Worm (Caenorhabditis elegans) whole organism, young adult: ENCODE results near the gene Y47D3A.1.

ENCODE experiments used
- B0035.1 ChIP-seq: sonication (generic microtip); optimal IDR thresholded peaks from 2 replicates; lab custom pipeline; 2016; ENCODE audit warnings: missing genetic modification characterization, mild to moderate bottlenecking, missing compliant biosample characterization, missing genotype, missing genetic modification reagents
- C06A6.2 ChIP-seq: fragments of 200-800 bp; sonication (Bioruptor generic); conservative IDR thresholded peaks from 2 replicates; pipeline ENCODE4 v1.3.6; 2022; ENCODE audit warnings: missing genetic modification characterization, missing compliant biosample characterization
- C17E4.6 ChIP-seq: fragments of 200-800 bp; sonication (Bioruptor generic); IDR thresholded peaks from 2 replicates; pipeline ENCODE4 v1.3.6; 2022; ENCODE audit warnings: missing genetic modification reagents, missing genetic modification characterization, missing compliant biosample characterization
- D2030.7 ChIP-seq: fragments of 200-800 bp; sonication (Bioruptor generic); IDR thresholded peaks from 2 replicates; pipeline ENCODE4 v1.3.6; 2022; ENCODE audit warnings: missing genetic modification reagents, missing genetic modification characterization, missing compliant biosample characterization
- F10E7.11 ChIP-seq: sonication (generic microtip); optimal IDR thresholded peaks from 2 replicates; lab custom pipeline; 2017; ENCODE audit warnings: mild to moderate bottlenecking, missing genetic modification characterization, moderate library complexity, missing compliant biosample characterization
- F37B4.10 ChIP-seq: fragments of 200-800 bp; sonication (Bioruptor generic); IDR thresholded peaks from 2 replicates; pipeline ENCODE4 v1.3.6; 2022; ENCODE audit warnings: missing genetic modification characterization, missing compliant biosample characterization
- F57A8.1 ChIP-seq: fragments of 200-800 bp; sonication (Bioruptor generic); optimal IDR thresholded peaks from 2 replicates; lab custom pipeline; 2018; ENCODE audit warnings: mild to moderate bottlenecking, missing genetic modification characterization, moderate library complexity, missing compliant biosample characterization
- T07F8.4 ChIP-seq: sonication (generic microtip); optimal IDR thresholded peaks from 2 replicates; lab custom pipeline; 2016; ENCODE audit warnings: mild to moderate bottlenecking, missing genetic modification characterization, moderate library complexity, missing compliant biosample characterization
- T26A5.8 ChIP-seq: sonication (generic microtip); optimal IDR thresholded peaks from 2 replicates; lab custom pipeline; 2016; ENCODE audit warnings: missing genetic modification characterization, missing compliant biosample characterization
- Y67H2A.10 ChIP-seq: fragments of 200-800 bp; sonication (Bioruptor generic); conservative IDR thresholded peaks from 2 replicates; pipeline ENCODE4 v1.3.6; 2022; ENCODE audit warnings: missing genetic modification reagents, missing genetic modification characterization, missing compliant biosample characterization
- Y95B8A.8 ChIP-seq: fragments of 200-800 bp; sonication (Bioruptor generic); IDR thresholded peaks from 2 replicates; pipeline ENCODE4 v1.3.6; 2022; ENCODE audit warnings: missing genetic modification reagents, missing genetic modification characterization, missing compliant biosample characterization
- ZK185.1 ChIP-seq: sonication (generic microtip); optimal IDR thresholded peaks from 2 replicates; lab custom pipeline; 2016; ENCODE audit warnings: mild to moderate bottlenecking, missing genetic modification characterization, missing compliant biosample characterization; ENCODE audit not compliant: poor library complexity, severe bottlenecking
- atf-7 ChIP-seq: sonication (generic microtip); optimal IDR thresholded peaks from 2 replicates; lab custom pipeline; 2017; ENCODE audit warnings: mild to moderate bottlenecking, missing genetic modification characterization, missing compliant biosample characterization
- attf-5 ChIP-seq: fragments of 200-800 bp; sonication (Bioruptor generic); optimal IDR thresholded peaks from 2 replicates; lab custom pipeline; 2018; ENCODE audit warnings: mild to moderate bottlenecking, missing genetic modification characterization, missing compliant biosample characterization
- attf-6 ChIP-seq: fragments of 200-800 bp; sonication (Bioruptor generic); IDR thresholded peaks from 2 replicates; pipeline ENCODE4 v1.3.6; 2022; ENCODE audit warnings: missing genetic modification reagents, missing genetic modification characterization, missing compliant biosample characterization
- bed-1 ChIP-seq: fragments of 200-800 bp; sonication (Bioruptor generic); IDR thresholded peaks from 2 replicates; pipeline ENCODE4 v1.3.6; 2022; ENCODE audit warnings: missing genetic modification reagents, missing genetic modification characterization, missing compliant biosample characterization
- bed-2 ChIP-seq: fragments of 200-800 bp; sonication (Bioruptor generic); IDR thresholded peaks from 2 replicates; pipeline ENCODE4 v1.3.6; 2022; ENCODE audit warnings: missing genetic modification reagents, missing genetic modification characterization, missing compliant biosample characterization
- ceh-58 ChIP-seq: fragments of 200-800 bp; sonication (Bioruptor generic); IDR thresholded peaks from 2 replicates; pipeline ENCODE4 v1.3.6; 2022; ENCODE audit warnings: missing genetic modification characterization, missing compliant biosample characterization
- ceh-79 ChIP-seq: sonication (generic microtip); optimal IDR thresholded peaks from 2 replicates; lab custom pipeline; 2017; ENCODE audit warnings: mild to moderate bottlenecking, missing genetic modification characterization, missing compliant biosample characterization
- chd-7 ChIP-seq: sonication (generic microtip); optimal IDR thresholded peaks from 2 replicates; lab custom pipeline; 2016; ENCODE audit warnings: mild to moderate bottlenecking, missing genetic modification characterization, moderate library complexity, missing compliant biosample characterization
- die-1 ChIP-seq: sonication (generic microtip); optimal IDR thresholded peaks from 2 replicates; lab custom pipeline; 2016; ENCODE audit warnings: missing genotype, mild to moderate bottlenecking, missing genetic modification characterization, missing compliant biosample characterization
- dox-1 ChIP-seq: fragments of 200-800 bp; sonication (Bioruptor generic); IDR thresholded peaks from 2 replicates; pipeline ENCODE4 v1.3.6; 2022; ENCODE audit warnings: missing genetic modification reagents, missing genetic modification characterization, missing compliant biosample characterization
- egl-18 ChIP-seq: fragments of 200-800 bp; sonication (Bioruptor generic); IDR thresholded peaks from 2 replicates; pipeline ENCODE4 v1.3.6; 2022; ENCODE audit warnings: missing genetic modification reagents, missing genetic modification characterization, missing compliant biosample characterization
- ekl-4 ChIP-seq: fragments of 200-800 bp; sonication (Bioruptor generic); IDR thresholded peaks from 2 replicates; pipeline ENCODE4 v1.3.6; 2022; ENCODE audit warnings: missing genetic modification reagents, missing genetic modification characterization, missing compliant biosample characterization
- gei-17 ChIP-seq: fragments of 200-800 bp; sonication (Bioruptor generic); optimal IDR thresholded peaks from 2 replicates; lab custom pipeline; 2018; ENCODE audit warnings: mild to moderate bottlenecking, missing genetic modification characterization, missing compliant biosample characterization
- him-1 ChIP-seq: sonication (generic microtip); optimal IDR thresholded peaks from 2 replicates; lab custom pipeline; 2016; ENCODE audit warnings: missing genotype, missing genetic modification reagents, missing genetic modification characterization, missing compliant biosample characterization
- hlh-12 ChIP-seq: sonication (generic microtip); optimal IDR thresholded peaks from 2 replicates; lab custom pipeline; 2016; ENCODE audit warnings: missing genetic modification characterization, missing compliant biosample characterization
- hrde-1 ChIP-seq: sonication (generic microtip); optimal IDR thresholded peaks from 2 replicates; lab custom pipeline; 2016; ENCODE audit warnings: missing genetic modification characterization, mild to moderate bottlenecking, missing compliant biosample characterization, moderate library complexity, missing genotype, missing genetic modification reagents, borderline replicate concordance
- hsf-1 ChIP-seq: fragments of 200-800 bp; sonication (Bioruptor generic); IDR thresholded peaks from 2 replicates; pipeline ENCODE4 v1.3.6; 2022; ENCODE audit warnings: missing genetic modification reagents, missing genetic modification characterization, missing compliant biosample characterization
- lin-40 ChIP-seq: sonication (generic microtip); optimal IDR thresholded peaks from 2 replicates; lab custom pipeline; 2016; ENCODE audit warnings: missing genetic modification characterization, mild to moderate bottlenecking, missing compliant biosample characterization, missing genotype, missing genetic modification reagents
- lin-54 ChIP-seq: fragments of 200-800 bp; sonication (Bioruptor generic); optimal IDR thresholded peaks from 2 replicates; lab custom pipeline; 2018; ENCODE audit warnings: mild to moderate bottlenecking, missing genetic modification characterization, missing compliant biosample characterization
- lir-1 ChIP-seq: fragments of 200-800 bp; sonication (Bioruptor generic); conservative IDR thresholded peaks from 2 replicates; pipeline ENCODE4 v1.3.6; 2022; ENCODE audit warnings: missing genetic modification reagents, missing genetic modification characterization, missing compliant biosample characterization
- mcd-1 ChIP-seq: fragments of 200-800 bp; sonication (Bioruptor generic); IDR thresholded peaks from 2 replicates; pipeline ENCODE4 v1.3.6; 2022; ENCODE audit warnings: missing genetic modification reagents, missing genetic modification characterization, missing compliant biosample characterization
- mel-28 ChIP-seq: sonication (generic microtip); optimal IDR thresholded peaks from 2 replicates; lab custom pipeline; 2016; ENCODE audit warnings: borderline replicate concordance, mild to moderate bottlenecking, missing genetic modification characterization, missing compliant biosample characterization
- mes-4 ChIP-seq: sonication (generic microtip); optimal IDR thresholded peaks from 2 replicates; lab custom pipeline; 2016; ENCODE audit warnings: missing genotype, missing genetic modification characterization, missing compliant biosample characterization
- nfya-1 ChIP-seq: sonication (generic microtip); optimal IDR thresholded peaks from 2 replicates; lab custom pipeline; 2017; ENCODE audit warnings: antibody characterized with exemption, missing compliant biosample characterization, missing genetic modification characterization, borderline replicate concordance; ENCODE audit not compliant: insufficient read depth
- nhr-179 ChIP-seq: sonication (generic microtip); optimal IDR thresholded peaks from 2 replicates; lab custom pipeline; 2016; ENCODE audit warnings: mild to moderate bottlenecking, missing genetic modification characterization, missing compliant biosample characterization
- nhr-80 ChIP-seq: sonication (generic microtip); optimal IDR thresholded peaks from 2 replicates; lab custom pipeline; 2016; ENCODE audit warnings: missing genetic modification characterization, missing compliant biosample characterization
- nhr-90 ChIP-seq: sonication (generic microtip); optimal IDR thresholded peaks from 2 replicates; lab custom pipeline; 2016; ENCODE audit warnings: missing genotype, mild to moderate bottlenecking, missing genetic modification characterization, missing compliant biosample characterization
- pbrm-1 ChIP-seq: fragments of 200-800 bp; sonication (Bioruptor generic); IDR thresholded peaks from 2 replicates; pipeline ENCODE4 v1.3.6; 2022; ENCODE audit warnings: missing genetic modification reagents, missing genetic modification characterization, missing compliant biosample characterization
- rcor-1 ChIP-seq: fragments of 200-800 bp; sonication (Bioruptor generic); IDR thresholded peaks from 2 replicates; pipeline ENCODE4 v1.3.6; 2022; ENCODE audit warnings: missing genetic modification reagents, missing genetic modification characterization, missing compliant biosample characterization
- snpc-3.4 ChIP-seq: sonication (generic microtip); optimal IDR thresholded peaks from 2 replicates; lab custom pipeline; 2017; ENCODE audit warnings: missing genetic modification characterization, mild to moderate bottlenecking, missing compliant biosample characterization, antibody characterized with exemption, moderate library complexity, missing genotype, missing genetic modification reagents
- tbx-9 ChIP-seq: sonication (generic microtip); optimal IDR thresholded peaks from 2 replicates; lab custom pipeline; 2016; ENCODE audit warnings: borderline replicate concordance, missing genetic modification characterization, inconsistent platforms, missing compliant biosample characterization
- unc-130 ChIP-seq: sonication (generic microtip); optimal IDR thresholded peaks from 2 replicates; lab custom pipeline; 2016; ENCODE audit warnings: missing genetic modification reagents, missing genetic modification characterization, missing compliant biosample characterization
- unc-62 ChIP-seq: fragments of 150-350 bp; optimal IDR thresholded peaks from 2 replicates; lab custom pipeline; 2014; ENCODE audit warnings: missing biosample characterization, missing genetic modification reagents, missing genetic modification characterization
- zim-3 ChIP-seq: sonication (generic microtip); optimal IDR thresholded peaks from 2 replicates; lab custom pipeline; 2017; ENCODE audit warnings: mild to moderate bottlenecking, missing genetic modification characterization, moderate library complexity, missing compliant biosample characterization
- ztf-18 ChIP-seq: sonication (generic microtip); optimal IDR thresholded peaks from 2 replicates; lab custom pipeline; 2016; ENCODE audit warnings: missing genotype, mild to moderate bottlenecking, missing genetic modification characterization, missing compliant biosample characterization
- ztf-25 ChIP-seq: fragments of 200-800 bp; sonication (Bioruptor generic); IDR thresholded peaks from 2 replicates; pipeline ENCODE4 v1.3.6; 2022; ENCODE audit warnings: missing genetic modification reagents, missing genetic modification characterization, missing compliant biosample characterization

Y47D3A.1 gene

DNA sequence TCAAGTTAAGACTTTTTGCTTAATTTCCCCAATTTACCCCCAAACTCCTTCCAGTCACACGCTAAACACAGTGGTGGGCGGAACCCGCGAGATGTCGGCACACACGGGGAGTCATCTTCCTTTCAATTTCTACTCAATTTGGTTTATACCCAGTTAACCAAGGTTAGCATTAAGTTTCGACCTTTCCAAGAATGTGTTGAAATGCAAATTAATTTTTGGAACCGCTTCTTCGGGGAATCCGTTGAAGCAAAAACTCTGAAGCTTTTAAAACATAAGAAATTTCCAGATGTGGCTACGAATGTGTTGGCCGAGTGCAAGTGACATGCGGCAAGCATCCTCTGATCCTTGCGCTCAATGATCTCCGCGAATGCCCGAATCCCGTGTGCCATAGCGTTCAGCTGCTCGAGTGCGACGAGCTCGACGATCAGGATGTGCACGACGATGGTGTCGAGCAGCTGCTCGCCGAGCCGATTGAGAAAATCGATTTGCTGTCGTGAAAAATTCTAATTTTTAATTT, 50.7 kb downstream of the Y47D3A.1 start (continued):
- TF ChIP-seq lir-1 (GFP tag; lab: Robert Waterston, UW) (peak; percentile 38; the same call in 1 of the 2 replicates), T07F8.4 (no peak), pbrm-1 (GFP tag; lab: Robert Waterston, UW) (peak; percentile 97), unc-130 (no peak), zim-3 (tag; lab: Kevin White, UChicago) (peak; percentile 26), ceh-79 (tag; lab: Kevin White, UChicago) (peak; percentile 31), unc-62 (no peak), dox-1 (GFP tag; lab: Robert Waterston, UW) (peak; percentile 69), nhr-179 (tag; lab: Kevin White, UChicago) (no peak), ekl-4 (GFP tag; lab: Robert Waterston, UW) (peak; percentile 80), bed-2 (GFP tag; lab: Robert Waterston, UW) (no peak), egl-18 (GFP tag; lab: Robert Waterston, UW) (no peak), ztf-25 (GFP tag; lab: Robert Waterston, UW) (peak; percentile 5; the same call in 1 of the 2 replicates), Y95B8A.8 (GFP tag; lab: Robert Waterston, UW) (peak; percentile 61; the same call in 1 of the 2 replicates), chd-7 (tag; lab: Kevin White, UChicago) (peak; percentile 81), C06A6.2 (GFP tag; lab: Robert Waterston, UW) (no peak), ceh-58 (GFP tag; lab: Robert Waterston, UW) (0 out of 2 replicates have a peak, but pooled peaks have one; percentile 52), nhr-80 (tag; lab: Kevin White, UChicago) (no peak), nhr-90 (tag; lab: Kevin White, UChicago) (peak; percentile 0), lin-54 (GFP tag; lab: Kevin White, UChicago) (peak; percentile 71), mes-4 (tag; lab: Kevin White, UChicago) (peak; percentile 73), gei-17 (no peak), ztf-18 (tag; lab: Kevin White, UChicago) (no peak), hsf-1 (peak; percentile 88), ZK185.1 (tag; lab: Kevin White, UChicago) (peak; percentile 40), tbx-9 (no peak), hrde-1 (tag; lab: Kevin White, UChicago) (peak; percentile 83), attf-6 (GFP tag; lab: Robert Waterston, UW) (peak; percentile 98), Y67H2A.10 (no peak), F10E7.11 (tag; lab: Kevin White, UChicago) (peak; percentile 90), T26A5.8 (tag; lab: Kevin White, UChicago) (peak; percentile 77), D2030.7 (GFP tag; lab: Robert Waterston, UW) (peak; percentile 95), mcd-1 (GFP tag; lab: Robert Waterston, UW) (peak; percentile 74), atf-7 (tag; lab: Kevin White, UChicago) (peak; percentile 35), F37B4.10 (GFP tag; lab: Robert Waterston, UW) (0 out of 2 replicates have a peak, but pooled peaks have one; percentile 7), lin-40 (tag; lab: Kevin White, UChicago) (no peak), die-1 (peak; percentile 44), C17E4.6 (GFP tag; lab: Robert Waterston, UW) (0 out of 2 replicates have a peak, but pooled peaks have one; percentile 6), attf-5 (GFP tag; lab: Kevin White, UChicago) (no peak), B0035.1 (no peak), rcor-1 (GFP tag; lab: Robert Waterston, UW) (peak; percentile 77), nfya-1 (tag; lab: Kevin White, UChicago) (no peak), bed-1 (GFP tag; lab: Robert Waterston, UW) (0 out of 2 replicates have a peak, but pooled peaks have one; percentile 73), hlh-12 (tag; lab: Kevin White, UChicago) (no peak), mel-28 (no peak), him-1 (peak; percentile 85), F57A8.1 (GFP tag; lab: Kevin White, UChicago) (peak; percentile 5), snpc-3.4 (tag; lab: Kevin White, UChicago) (peak; percentile 97)
